Worm (Caenorhabditis elegans) whole organism, early embryonic: ENCODE data around the gene oac-29.

Experiments
- B0310.2 ChIP-seq: sonication (generic microtip); optimal IDR thresholded peaks from 2 replicates; lab custom pipeline; 2016; ENCODE audit warnings: mild to moderate bottlenecking, missing genetic modification characterization, missing compliant biosample characterization
- ama-1 ChIP-seq: fragments of 150-350 bp; optimal IDR thresholded peaks from 2 replicates; lab custom pipeline; 2014
- ceh-13 ChIP-seq: fragments of 200-800 bp; sonication (Bioruptor generic); optimal IDR thresholded peaks from 2 replicates; lab custom pipeline; 2018; ENCODE audit warnings: mild to moderate bottlenecking, missing genetic modification characterization, missing compliant biosample characterization
- flt-1 ChIP-seq: fragments of 200-800 bp; sonication (Bioruptor generic); IDR thresholded peaks from 2 replicates; pipeline ENCODE4 v1.3.6; 2022; ENCODE audit warnings: missing genetic modification characterization, missing compliant biosample characterization
- hmbx-1 ChIP-seq: sonication (generic microtip); optimal IDR thresholded peaks from 2 replicates; lab custom pipeline; 2016; ENCODE audit warnings: mild to moderate bottlenecking, missing genetic modification characterization, missing compliant biosample characterization
- hnd-1 ChIP-seq: sonication (generic microtip); optimal IDR thresholded peaks from 2 replicates; lab custom pipeline; 2016; ENCODE audit warnings: missing genetic modification characterization, missing compliant biosample characterization
- tbx-37 ChIP-seq: fragments of 200-800 bp; sonication (Bioruptor generic); conservative IDR thresholded peaks from 2 replicates; pipeline ENCODE4 v1.3.6; 2022; ENCODE audit warnings: missing genetic modification reagents, missing genetic modification characterization, missing compliant biosample characterization
- tra-4 ChIP-seq: sonication (generic microtip); optimal IDR thresholded peaks from 2 replicates; lab custom pipeline; 2017; ENCODE audit warnings: missing genetic modification characterization, missing compliant biosample characterization

DNA sequence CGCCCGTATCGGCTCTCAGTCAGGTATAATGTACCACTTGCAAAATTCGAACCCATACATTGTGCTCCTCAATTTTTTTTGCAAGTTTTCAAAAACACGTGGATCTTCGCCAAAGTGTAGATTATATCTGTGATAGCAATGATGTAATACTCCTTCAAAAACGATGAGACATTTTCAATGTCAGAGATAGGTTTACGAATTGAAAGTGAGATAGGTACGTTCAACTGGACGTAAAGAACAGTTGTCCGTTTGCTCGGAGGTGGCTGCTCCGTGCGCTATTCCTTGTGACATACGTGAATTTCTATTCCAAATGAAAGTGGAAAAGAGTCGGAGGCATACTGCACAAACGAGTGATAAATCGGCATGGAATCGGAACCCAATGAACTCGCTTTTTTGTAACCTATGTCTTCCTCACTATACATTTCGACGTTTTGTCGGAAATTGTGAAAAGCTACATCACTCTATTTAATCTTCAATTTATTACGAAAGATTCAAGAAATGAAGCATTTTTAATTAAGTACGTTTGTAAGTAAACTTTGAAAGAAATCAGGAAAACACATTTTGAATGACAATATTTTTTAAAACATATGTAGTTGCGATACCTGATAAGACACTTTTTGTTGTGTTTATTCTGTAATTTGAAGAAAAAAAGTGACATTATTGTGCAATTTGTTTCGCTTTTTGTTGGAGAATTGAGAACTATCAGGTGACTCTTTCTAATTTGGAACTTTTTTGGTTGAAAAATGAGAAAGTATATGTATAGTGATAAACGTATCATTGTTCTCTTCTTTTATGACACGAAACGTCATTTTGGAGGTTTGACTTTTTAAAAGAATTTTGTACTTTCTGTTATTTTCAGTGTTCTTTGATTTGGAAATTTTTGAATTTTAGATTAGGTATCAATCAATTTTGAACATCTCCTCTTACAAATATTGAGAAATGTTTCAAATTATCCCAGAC, 19.3 kb upstream of the oac-29 start:
- TF ChIP-seq ama-1 (lab: Kevin White, UChicago) (no peak), flt-1 (GFP tag; lab: Robert Waterston, UW) (no peak), hmbx-1 (tag; lab: Kevin White, UChicago) (no peak), ceh-13 (no peak), B0310.2 (tag; lab: Kevin White, UChicago) (no peak), tbx-37 (no peak), tra-4 (no peak), hnd-1 (tag; lab: Kevin White, UChicago) (no peak)
